Worm (Caenorhabditis elegans): ENCODE results near the gene F32H5.4.

ce11 chrV:13364227-13364626, 3.9 kb downstream of the F32H5.4 start:
- TF ChIP-seq T22C8.4 (GFP tag; IDR thresholded peaks at IDR 0.05) (no peak), ztf-29 (GFP tag; IDR thresholded peaks at IDR 0.05) (no peak), ref-1 (GFP tag; conservative IDR thresholded peaks at IDR 0.05) (no peak)
